Worm (Caenorhabditis elegans) whole organism, L3 larva: ENCODE results near the gene arrd-28.

Source experiments
- egl-27 ChIP-seq: sonication (generic microtip); optimal IDR thresholded peaks from 4 replicates; lab custom pipeline; 2017; ENCODE audit warnings: missing biosample characterization, missing genetic modification reagents, missing genetic modification characterization
- elt-3 ChIP-seq, 3 experiments: fragments of 150-350 bp in 1 of 3; sonication (generic microtip) in 2 of 3; optimal IDR thresholded peaks; 2 replicates in 2 of 3; 4 replicates in 1 of 3; lab custom pipeline; 2014 to 2017; ENCODE audit warnings: missing biosample characterization in 3 of 3, missing genetic modification characterization in 3 of 3
- eor-1 ChIP-seq, 2 experiments: fragments of 150-350 bp; optimal IDR thresholded peaks; 2 replicates each; lab custom pipeline; 2014 to 2018; ENCODE audit warnings: missing biosample characterization in 2 of 2, missing genetic modification characterization in 2 of 2
- lin-15B ChIP-seq: fragments of 150-350 bp; optimal IDR thresholded peaks from 2 replicates; lab custom pipeline; 2014; ENCODE audit warnings: missing biosample characterization, missing genetic modification characterization
- nhr-237 ChIP-seq: fragments of 150-350 bp; optimal IDR thresholded peaks from 2 replicates; lab custom pipeline; 2014; ENCODE audit warnings: missing biosample characterization, missing genetic modification characterization
- skn-1 ChIP-seq: fragments of 150-350 bp; optimal IDR thresholded peaks from 2 replicates; lab custom pipeline; 2014; ENCODE audit warnings: missing biosample characterization, missing genetic modification characterization
- snpc-4 ChIP-seq: fragments of 150-350 bp; optimal IDR thresholded peaks from 2 replicates; lab custom pipeline; 2014; ENCODE audit warnings: missing biosample characterization, missing genetic modification characterization

ce11 chrX:10197204-10197756 is 13.5 kb downstream of the arrd-28 start, which contains the start of gene nucb-1:
- no peak for TF ChIP-seq nhr-237 (tag; lab: Kevin White, UChicago)
- peak; percentile 49 for TF ChIP-seq lin-15B (tag; lab: Kevin White, UChicago)
- no peak for TF ChIP-seq egl-27
- TF ChIP-seq elt-3 (tag; optimal IDR thresholded peaks at IDR 0.05; lab: Kevin White, UChicago), result no peak
- TF ChIP-seq eor-1 (tag; optimal IDR thresholded peaks at IDR 0.05; lab: Kevin White, UChicago), result no peak
- TF ChIP-seq skn-1, result peak; percentile 37
- no peak for TF ChIP-seq snpc-4
